Worm (Caenorhabditis elegans): ENCODE results near the gene ttll-5.
"Not testable (repeated sequence)": the region's sequence is repeated elsewhere in the genome, so short reads cannot be mapped to it uniquely, and the experiment has no call there.

- not testable (repeated sequence) for TF ChIP-seq ets-5 (GFP tag; IDR thresholded peaks at IDR 0.05); elt-2 (tag; optimal IDR thresholded peaks at IDR 0.05); nhr-237 (tag; optimal IDR thresholded peaks at IDR 0.05); ztf-11 (tag; optimal IDR thresholded peaks at IDR 0.05); lsy-2 (tag; optimal IDR thresholded peaks at IDR 0.05); alr-1 (tag; optimal IDR thresholded peaks at IDR 0.05; ENCODE audit: borderline replicate concordance); fkh-10 (GFP tag; optimal IDR thresholded peaks at IDR 0.05); elt-3 (tag; optimal IDR thresholded peaks at IDR 0.05); ces-1 (GFP tag; optimal IDR thresholded peaks at IDR 0.05); lin-39 (tag; optimal IDR thresholded peaks at IDR 0.05); fos-1 (tag; optimal IDR thresholded peaks at IDR 0.05)
These were observed 33.2 kb upstream of the ttll-5 start, which contains the start of gene T11F9.7 for ce11 chrV:11475638-11476037.

Measured in whole organism, L1 larva.